Worm (Caenorhabditis elegans) whole organism, L1 larva: ENCODE data around the gene pygo-1.

Experiments
- C16A3.4 ChIP-seq: fragments of 150-350 bp; optimal IDR thresholded peaks from 2 replicates; lab custom pipeline; 2014; ENCODE audit warnings: missing biosample characterization, missing genetic modification characterization
- C34B4.2 ChIP-seq: sonication (generic microtip); optimal IDR thresholded peaks from 2 replicates; lab custom pipeline; 2017; ENCODE audit warnings: mild to moderate bottlenecking, missing genetic modification characterization, missing compliant biosample characterization
- F16B12.6 ChIP-seq: fragments of 150-350 bp; optimal IDR thresholded peaks from 2 replicates; lab custom pipeline; 2014; ENCODE audit warnings: missing biosample characterization, missing genetic modification characterization
- blmp-1 ChIP-seq: fragments of 150-350 bp; optimal IDR thresholded peaks from 2 replicates; lab custom pipeline; 2014; ENCODE audit warnings: missing biosample characterization, missing genetic modification characterization
- ceh-63 ChIP-seq: fragments of 200-800 bp; sonication (Bioruptor generic); optimal IDR thresholded peaks from 2 replicates; lab custom pipeline; 2018; ENCODE audit warnings: mild to moderate bottlenecking, missing genetic modification characterization, missing compliant biosample characterization
- ces-1 ChIP-seq: fragments of 150-350 bp; optimal IDR thresholded peaks from 2 replicates; lab custom pipeline; 2014; ENCODE audit warnings: missing biosample characterization, missing genetic modification reagents, missing genetic modification characterization
- dpl-1 ChIP-seq, 3 experiments: fragments of 150-350 bp in 2 of 3; sonication (generic microtip) in 1 of 3; optimal IDR thresholded peaks; 2 replicates each; lab custom pipeline; 2014 to 2017; ENCODE audit warnings: missing biosample characterization in 3 of 3, missing genetic modification characterization in 3 of 3, missing genetic modification reagents in 3 of 3
- efl-1 ChIP-seq, 4 experiments: fragments of 150-350 bp; optimal IDR thresholded peaks in 3 of 4; peaks in 1 of 4; 1 replicate in 1 of 4; 2 replicates in 3 of 4; lab custom pipeline; 2014; ENCODE audit warnings: missing biosample characterization in 2 of 4, missing genetic modification characterization in 2 of 4, missing genetic modification reagents in 2 of 4
- efl-3 ChIP-seq: fragments of 200-800 bp; sonication (Bioruptor generic); optimal IDR thresholded peaks from 2 replicates; lab custom pipeline; 2018; ENCODE audit warnings: mild to moderate bottlenecking, missing genetic modification characterization, missing compliant biosample characterization
- elt-2 ChIP-seq: sonication (generic microtip); optimal IDR thresholded peaks from 2 replicates; lab custom pipeline; 2016; ENCODE audit warnings: missing genetic modification characterization, mild to moderate bottlenecking, inconsistent platforms, missing compliant biosample characterization, missing genetic modification reagents
- elt-3 ChIP-seq, 6 experiments: fragments of 150-350 bp in 1 of 6; sonication (generic microtip); optimal IDR thresholded peaks; 2 replicates each; lab custom pipeline; 2017 to 2018; ENCODE audit warnings: missing biosample characterization in 6 of 6, missing genetic modification characterization in 6 of 6, inconsistent platforms in 1 of 6
- grh-1 ChIP-seq: fragments of 200-800 bp; sonication (Bioruptor generic); IDR thresholded peaks from 2 replicates; pipeline ENCODE4 v1.3.6; 2022; ENCODE audit warnings: missing genetic modification reagents, missing genetic modification characterization, missing compliant biosample characterization
- isw-1 ChIP-seq: fragments of 200-800 bp; sonication (Bioruptor generic); IDR thresholded peaks from 2 replicates; pipeline ENCODE4 v1.3.6; 2022; ENCODE audit warnings: missing genetic modification characterization, missing compliant biosample characterization
- jun-1 ChIP-seq: fragments of 150-350 bp; optimal IDR thresholded peaks from 2 replicates; lab custom pipeline; 2014; ENCODE audit warnings: missing biosample characterization, missing genetic modification reagents, missing genetic modification characterization
- lin-14 ChIP-seq: fragments of 200-800 bp; sonication (Bioruptor generic); optimal IDR thresholded peaks from 2 replicates; lab custom pipeline; 2018; ENCODE audit warnings: mild to moderate bottlenecking, missing genetic modification characterization, moderate library complexity, missing compliant biosample characterization
- lin-15B ChIP-seq: fragments of 150-350 bp; sonication (generic microtip); optimal IDR thresholded peaks from 3 replicates; lab custom pipeline; 2014; ENCODE audit warnings: missing biosample characterization, missing genetic modification characterization
- lin-35 ChIP-seq, 2 experiments: fragments of 150-350 bp; optimal IDR thresholded peaks; 2 replicates each; lab custom pipeline; 2014; ENCODE audit warnings: missing biosample characterization in 2 of 2, missing genetic modification characterization in 2 of 2, missing genetic modification reagents in 2 of 2
- lir-3 ChIP-seq: sonication (generic microtip); optimal IDR thresholded peaks from 2 replicates; lab custom pipeline; 2016; ENCODE audit warnings: mild to moderate bottlenecking, missing genetic modification characterization, moderate library complexity, missing compliant biosample characterization; ENCODE audit not compliant: poor library complexity
- lsy-2 ChIP-seq, 2 experiments: fragments of 150-350 bp; optimal IDR thresholded peaks; 2 replicates each; lab custom pipeline; 2014; ENCODE audit warnings: missing biosample characterization in 2 of 2, missing genetic modification characterization in 2 of 2
- mab-9 ChIP-seq: fragments of 200-800 bp; sonication (Bioruptor generic); IDR thresholded peaks from 2 replicates; pipeline ENCODE4 v1.3.6; 2022; ENCODE audit warnings: missing genetic modification reagents, missing genetic modification characterization, missing compliant biosample characterization
- mdl-1 ChIP-seq, 2 experiments: fragments of 150-350 bp; optimal IDR thresholded peaks; 2 replicates each; lab custom pipeline; 2014 to 2017; ENCODE audit warnings: missing biosample characterization in 2 of 2, missing genetic modification characterization in 2 of 2, inconsistent platforms in 1 of 2
- mef-2 ChIP-seq: fragments of 150-350 bp; optimal IDR thresholded peaks from 2 replicates; lab custom pipeline; 2014; ENCODE audit warnings: missing biosample characterization, missing genetic modification characterization
- mep-1 ChIP-seq: fragments of 150-350 bp; optimal IDR thresholded peaks from 2 replicates; lab custom pipeline; 2014; ENCODE audit warnings: missing biosample characterization, missing genetic modification characterization
- nhr-12 ChIP-seq: sonication (generic microtip); optimal IDR thresholded peaks from 2 replicates; lab custom pipeline; 2017; ENCODE audit warnings: missing biosample characterization, missing genetic modification characterization
- nhr-19 ChIP-seq: fragments of 200-800 bp; sonication (Bioruptor generic); conservative IDR thresholded peaks from 2 replicates; pipeline ENCODE4 v1.3.6; 2022; ENCODE audit warnings: missing genetic modification characterization, missing compliant biosample characterization
- nhr-20 ChIP-seq: sonication (generic microtip); optimal IDR thresholded peaks from 2 replicates; lab custom pipeline; 2016; ENCODE audit warnings: mild to moderate bottlenecking, missing genetic modification characterization, missing compliant biosample characterization
- nhr-237 ChIP-seq: fragments of 150-350 bp; optimal IDR thresholded peaks from 2 replicates; lab custom pipeline; 2014; ENCODE audit warnings: missing biosample characterization, missing genetic modification characterization
- nhr-28 ChIP-seq: fragments of 150-350 bp; optimal IDR thresholded peaks from 2 replicates; lab custom pipeline; 2014; ENCODE audit warnings: missing biosample characterization, missing genetic modification characterization
- nhr-47 ChIP-seq: sonication (generic microtip); optimal IDR thresholded peaks from 2 replicates; lab custom pipeline; 2016; ENCODE audit warnings: mild to moderate bottlenecking, missing genetic modification characterization, moderate library complexity, missing compliant biosample characterization
- nhr-71 ChIP-seq: sonication (generic microtip); optimal IDR thresholded peaks from 2 replicates; lab custom pipeline; 2016; ENCODE audit warnings: mild to moderate bottlenecking, missing genetic modification characterization, moderate library complexity, missing compliant biosample characterization
- nhr-85 ChIP-seq: sonication (generic microtip); peaks from one replicate; lab custom pipeline; 2016; ENCODE audit warnings: missing genetic modification characterization, inconsistent platforms, missing compliant biosample characterization
- nhr-90 ChIP-seq: sonication (generic microtip); optimal IDR thresholded peaks from 2 replicates; lab custom pipeline; 2016; ENCODE audit warnings: mild to moderate bottlenecking, missing genetic modification characterization, missing compliant biosample characterization; ENCODE audit not compliant: poor library complexity
- pax-3 ChIP-seq: fragments of 200-800 bp; sonication (Bioruptor generic); optimal IDR thresholded peaks from 2 replicates; lab custom pipeline; 2018; ENCODE audit warnings: mild to moderate bottlenecking, missing genetic modification characterization, moderate library complexity, missing compliant biosample characterization
- pqm-1 ChIP-seq: sonication (generic microtip); optimal IDR thresholded peaks from 3 replicates; lab custom pipeline; 2017; ENCODE audit warnings: missing biosample characterization, missing genetic modification characterization
- rnt-1 ChIP-seq: sonication (generic microtip); optimal IDR thresholded peaks from 2 replicates; lab custom pipeline; 2016; ENCODE audit warnings: mild to moderate bottlenecking, missing genetic modification characterization, moderate library complexity, missing compliant biosample characterization
- snu-23 ChIP-seq: sonication (generic microtip); optimal IDR thresholded peaks from 2 replicates; lab custom pipeline; 2016; ENCODE audit warnings: missing genetic modification characterization, missing compliant biosample characterization
- sptf-1 ChIP-seq: fragments of 150-350 bp; optimal IDR thresholded peaks from 2 replicates; lab custom pipeline; 2014; ENCODE audit warnings: missing biosample characterization, missing genetic modification characterization
- swsn-7 ChIP-seq: sonication (generic microtip); optimal IDR thresholded peaks from 2 replicates; lab custom pipeline; 2016; ENCODE audit warnings: missing genetic modification characterization, missing compliant biosample characterization
- tbx-2 ChIP-seq: sonication (generic microtip); optimal IDR thresholded peaks from 2 replicates; lab custom pipeline; 2016; ENCODE audit warnings: missing genetic modification characterization, missing compliant biosample characterization
- xbp-1 ChIP-seq: sonication (generic microtip); optimal IDR thresholded peaks from 2 replicates; lab custom pipeline; 2016; ENCODE audit warnings: missing genetic modification characterization, missing compliant biosample characterization
- zag-1 ChIP-seq: fragments of 150-350 bp; optimal IDR thresholded peaks from 2 replicates; lab custom pipeline; 2014; ENCODE audit warnings: missing biosample characterization, missing genetic modification characterization
- ztf-4 ChIP-seq: fragments of 150-350 bp; optimal IDR thresholded peaks from 2 replicates; lab custom pipeline; 2014; ENCODE audit warnings: missing biosample characterization, missing genetic modification characterization

Gene pygo-1

DNA sequence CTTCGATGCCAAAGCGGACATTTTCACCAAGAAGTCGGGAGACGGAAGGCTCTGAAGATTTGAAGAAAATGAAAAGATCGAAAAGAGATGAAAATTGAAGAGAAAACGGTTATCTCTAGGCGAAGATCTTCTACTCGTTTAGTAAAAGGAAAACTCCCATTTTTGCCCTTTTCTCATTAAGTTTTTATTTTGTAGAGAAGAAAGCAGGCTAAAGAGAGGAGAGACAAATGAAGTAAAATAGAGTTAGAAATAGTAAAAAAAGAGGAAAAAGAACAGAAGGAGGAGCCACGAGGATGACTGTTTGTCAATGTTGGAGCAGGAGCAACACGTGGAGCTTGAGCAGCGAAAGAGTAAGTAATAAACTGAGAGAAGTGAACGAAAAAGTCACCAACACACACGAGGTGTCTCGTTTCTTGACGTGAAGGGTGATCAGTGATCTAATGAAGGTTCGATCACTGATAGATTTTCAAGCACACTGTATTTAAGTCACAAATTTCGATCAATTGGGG, 5.8 kb downstream of the pygo-1 start, which contains the start of gene ivd-1 (continued):
- no peak for TF ChIP-seq ceh-63 (GFP tag; lab: Kevin White, UChicago)
- no peak for TF ChIP-seq pax-3 (tag; lab: Kevin White, UChicago)
- peak; percentile 72 for TF ChIP-seq nhr-20
- no peak for TF ChIP-seq nhr-237 (tag; lab: Kevin White, UChicago)
- TF ChIP-seq sptf-1 (tag; lab: Kevin White, UChicago): no peak
- TF ChIP-seq lsy-2 (tag; optimal IDR thresholded peaks at IDR 0.05; lab: Kevin White, UChicago): peak in 1 of 2 experiments; percentile 46
- TF ChIP-seq lin-14 (GFP tag; lab: Kevin White, UChicago): peak; percentile 51
- no peak for TF ChIP-seq lin-15B
- TF ChIP-seq ces-1 (GFP tag; lab: Kevin White, UChicago): no peak
- TF ChIP-seq blmp-1 (tag; lab: Kevin White, UChicago): peak; percentile 86
- TF ChIP-seq nhr-71: peak; percentile 49
- no peak for TF ChIP-seq efl-3 (GFP tag; lab: Kevin White, UChicago)
- no peak for TF ChIP-seq elt-3 (tag; optimal IDR thresholded peaks at IDR 0.05; lab: Kevin White, UChicago)
- peak; percentile 18 for TF ChIP-seq mep-1 (tag; lab: Kevin White, UChicago)
- no peak for TF ChIP-seq nhr-28 (tag; lab: Kevin White, UChicago)
- no peak for TF ChIP-seq swsn-7 (tag; lab: Kevin White, UChicago)
- TF ChIP-seq rnt-1 (tag; lab: Kevin White, UChicago): peak; percentile 24
- no peak for TF ChIP-seq zag-1 (tag; lab: Kevin White, UChicago)
- TF ChIP-seq mef-2 (tag; lab: Kevin White, UChicago): no peak
- no peak for TF ChIP-seq ztf-4
- no peak for TF ChIP-seq C34B4.2 (tag; lab: Kevin White, UChicago)
- TF ChIP-seq snu-23 (GFP tag; lab: Kevin White, UChicago): peak; percentile 31
- TF ChIP-seq nhr-12 (tag; lab: Kevin White, UChicago): no peak
- TF ChIP-seq mdl-1 (tag; optimal IDR thresholded peaks at IDR 0.05; lab: Kevin White, UChicago): peak in 1 of 2 experiments; percentile 81
- TF ChIP-seq pqm-1 (tag; lab: Kevin White, UChicago): no peak

DNA sequence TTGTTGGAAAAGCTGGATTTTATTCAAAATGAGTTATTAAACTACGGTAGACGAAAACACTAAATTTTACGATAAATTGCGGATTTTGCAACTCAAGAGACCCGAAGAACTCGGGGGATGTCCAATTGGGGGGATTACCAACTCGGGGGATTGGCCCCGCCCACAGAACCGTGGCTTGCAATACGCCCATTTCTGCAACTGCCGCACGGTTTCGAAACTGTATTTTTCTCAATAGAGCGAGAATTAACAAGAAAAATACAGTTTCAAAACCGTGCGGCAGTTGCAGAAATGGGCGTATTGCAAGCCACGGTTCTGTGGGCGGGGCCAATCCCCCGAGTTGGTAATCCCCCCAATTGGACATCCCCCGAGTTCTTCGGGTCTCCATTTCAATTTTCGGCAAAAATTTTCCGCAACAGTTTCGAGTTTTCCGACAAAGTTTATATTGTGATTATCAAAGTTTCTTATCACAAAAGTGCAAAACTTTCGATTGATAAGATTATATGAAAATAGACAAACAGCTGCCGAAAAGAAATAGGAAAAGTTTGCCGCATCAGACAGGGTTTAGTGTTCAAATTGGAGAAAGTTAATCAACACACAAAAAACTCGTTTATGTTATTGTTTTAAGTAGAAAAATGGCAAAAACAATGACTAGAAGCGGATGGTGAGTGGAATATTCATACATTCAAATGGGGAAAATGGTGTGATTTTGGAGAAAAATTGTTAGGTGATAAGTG, 6.9 kb downstream of the pygo-1 start:
- peak; percentile 36 for TF ChIP-seq nhr-71
- TF ChIP-seq xbp-1 (tag; lab: Kevin White, UChicago): peak; percentile 14
- TF ChIP-seq jun-1 (tag; lab: Kevin White, UChicago): peak; percentile 13
- TF ChIP-seq blmp-1 (tag; lab: Kevin White, UChicago): peak; percentile 63
- TF ChIP-seq lsy-2 (tag; optimal IDR thresholded peaks at IDR 0.05; lab: Kevin White, UChicago): peak; percentile 66 to 96
- peak; percentile 45 for TF ChIP-seq swsn-7 (tag; lab: Kevin White, UChicago)
- peak; percentile 28 for TF ChIP-seq isw-1 (GFP tag; lab: Robert Waterston, UW)
- TF ChIP-seq lir-3 (tag; lab: Kevin White, UChicago): peak; percentile 7
- peak; percentile 36; the same call in 1 of the 2 replicates for TF ChIP-seq grh-1 (GFP tag; lab: Robert Waterston, UW)
- TF ChIP-seq nhr-90 (tag; lab: Kevin White, UChicago): peak; percentile 60
- TF ChIP-seq efl-1 (optimal IDR thresholded peaks at IDR 0.05; lab: Kevin White, UChicago): peak in 1 of 2 experiments; percentile 20
- TF ChIP-seq efl-1 (GFP tag; optimal IDR thresholded peaks at IDR 0.05 in 1 of 2; lab: Kevin White, UChicago): peak in 1 of 2 experiments; percentile 89
- peak; percentile 23 for TF ChIP-seq C16A3.4 (tag; lab: Kevin White, UChicago)
- TF ChIP-seq elt-2 (tag; lab: Kevin White, UChicago): peak; percentile 68
- peak; percentile 29 for TF ChIP-seq nhr-20
- 0 out of 2 replicates have a peak, but pooled peaks have one; percentile 20 for TF ChIP-seq mab-9 (GFP tag; lab: Robert Waterston, UW)
- TF ChIP-seq nhr-19 (GFP tag; lab: Robert Waterston, UW): peak; percentile 53
- peak; percentile 72 for TF ChIP-seq F16B12.6 (tag; lab: Kevin White, UChicago)
- TF ChIP-seq lin-35 (GFP tag; optimal IDR thresholded peaks at IDR 0.05; lab: Kevin White, UChicago): peak in 1 of 2 experiments; percentile 19
- peak; percentile 25 for TF ChIP-seq tbx-2 (tag; lab: Kevin White, UChicago)
- TF ChIP-seq nhr-85: peak; percentile 54
- peak in 2 of 3 experiments; percentile 13 to 29 for TF ChIP-seq dpl-1 (GFP tag; optimal IDR thresholded peaks at IDR 0.05; lab: Kevin White, UChicago)
- TF ChIP-seq nhr-47 (tag; lab: Kevin White, UChicago): peak; percentile 47
- peak; percentile 38 for TF ChIP-seq snu-23 (GFP tag; lab: Kevin White, UChicago)
- peak; percentile 15 for TF ChIP-seq lin-14 (GFP tag; lab: Kevin White, UChicago)
- TF ChIP-seq elt-3 (tag; optimal IDR thresholded peaks at IDR 0.05; lab: Kevin White, UChicago): peak in 1 of 6 experiments; percentile 52
